Fruit fly (Drosophila melanogaster): Measurements from ENCODE around the gene CG9921.

The CG9921 gene

DNA sequence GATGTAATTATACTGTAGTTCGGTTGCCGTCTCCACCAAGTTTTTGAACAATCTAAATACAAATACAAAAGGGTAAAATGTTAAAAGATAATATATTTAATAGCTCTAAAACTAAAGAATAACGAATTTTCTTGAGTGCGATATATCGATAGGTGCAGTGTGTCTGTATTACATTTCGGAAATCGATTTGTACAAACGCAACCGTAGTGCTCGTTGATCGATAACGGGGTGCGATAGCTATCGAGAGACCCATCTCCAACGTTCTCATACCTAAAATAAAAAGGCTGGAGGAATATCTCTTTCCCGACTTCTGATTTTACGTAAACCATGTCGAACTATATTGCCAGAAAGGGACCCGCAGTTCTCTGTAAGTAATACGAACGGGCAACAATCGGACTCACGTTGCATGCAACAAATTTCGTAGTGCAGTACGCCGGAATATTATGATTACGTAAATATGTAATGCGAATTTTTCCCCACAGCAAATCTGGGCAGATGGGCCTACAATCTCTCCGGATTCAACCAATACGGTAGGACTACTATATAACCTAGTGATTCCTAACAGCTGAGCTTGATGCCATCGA, 47.2 kb downstream of the CG9921 start, which contains the start of gene UQCR-14 (continued):
- TF ChIP-seq dmrt11E (tag; optimal IDR thresholded peaks at IDR 0.05) (no peak), so (GFP tag; IDR thresholded peaks at IDR 0.05) (no peak), bab2 (GFP tag; optimal IDR thresholded peaks at IDR 0.05) (no peak), NC2β (GFP tag; optimal IDR thresholded peaks at IDR 0.05) (no peak), cas (GFP tag; IDR thresholded peaks at IDR 0.05) (no peak), Rfx (GFP tag; IDR thresholded peaks at IDR 0.05) (peak; percentile 61), Max (GFP tag; optimal IDR thresholded peaks at IDR 0.05) (peak; percentile 7), tll (GFP tag; optimal IDR thresholded peaks at IDR 0.05) (no peak), amos (GFP tag; IDR thresholded peaks at IDR 0.05; ENCODE audit: partially characterized antibody) (peak; percentile 99), ssp (GFP tag; IDR thresholded peaks at IDR 0.05) (peak; percentile 44), Trl (optimal IDR thresholded peaks at IDR 0.05) (no peak), Trl (GFP tag; optimal IDR thresholded peaks at IDR 0.05) (no peak), CG2889 (GFP tag; IDR thresholded peaks at IDR 0.05) (no peak), Dfd (GFP tag; optimal IDR thresholded peaks at IDR 0.05) (no peak), Dbx (GFP tag; IDR thresholded peaks at IDR 0.05) (peak; percentile 66), tio (GFP tag; optimal IDR thresholded peaks at IDR 0.05) (no peak), zf30C (GFP tag; optimal IDR thresholded peaks at IDR 0.05) (peak; percentile 40), Scr (GFP tag; IDR thresholded peaks at IDR 0.05; ENCODE audit: partially characterized antibody) (peak; percentile 95), Six4 (GFP tag; optimal IDR thresholded peaks at IDR 0.05) (no peak), HmgD (GFP tag; optimal IDR thresholded peaks at IDR 0.05) (no peak), Elba2 (GFP tag; optimal IDR thresholded peaks at IDR 0.05) (no peak), nau (GFP tag; optimal IDR thresholded peaks at IDR 0.05) (no peak), p53 (GFP tag; optimal IDR thresholded peaks at IDR 0.05) (no peak), bigmax (GFP tag; optimal IDR thresholded peaks at IDR 0.05) (no peak), ham (GFP tag; IDR thresholded peaks at IDR 0.05) (no peak), sd (tag; optimal IDR thresholded peaks at IDR 0.05) (peak; percentile 34), bbx (GFP tag; IDR thresholded peaks at IDR 0.05; ENCODE audit: partially characterized antibody) (peak; percentile 99), CG8944 (GFP tag; optimal IDR thresholded peaks at IDR 0.05) (no peak), tup (GFP tag; optimal IDR thresholded peaks at IDR 0.05) (no peak), org-1 (GFP tag; optimal IDR thresholded peaks at IDR 0.05) (no peak), nerfin-1 (tag; optimal IDR thresholded peaks at IDR 0.05) (no peak), dati (GFP tag; IDR thresholded peaks at IDR 0.05) (no peak), stwl (tag; optimal IDR thresholded peaks at IDR 0.05) (peak; percentile 90), wor (GFP tag; IDR thresholded peaks at IDR 0.05) (no peak), al (GFP tag; IDR thresholded peaks at IDR 0.05) (peak; percentile 25; the same call in 1 of the 2 replicates), dpn (GFP tag; optimal IDR thresholded peaks at IDR 0.05) (peak; percentile 18 to 47), eyg (GFP tag; optimal IDR thresholded peaks at IDR 0.05) (no peak), Stat92E (GFP tag; optimal IDR thresholded peaks at IDR 0.05) (no peak), Lpt (GFP tag; optimal IDR thresholded peaks at IDR 0.05) (no peak), CG10321 (GFP tag; IDR thresholded peaks at IDR 0.05) (no peak), jing (GFP tag; optimal IDR thresholded peaks at IDR 0.05) (no peak), Bdp1 (GFP tag; optimal IDR thresholded peaks at IDR 0.05) (no peak), Drgx (GFP tag; IDR thresholded peaks at IDR 0.05) (no peak), CG8089 (GFP tag; optimal IDR thresholded peaks at IDR 0.05) (no peak), CG30431 (GFP tag; optimal IDR thresholded peaks at IDR 0.05) (no peak), cad (GFP tag; optimal IDR thresholded peaks at IDR 0.05) (no peak), Ravus (GFP tag; IDR thresholded peaks at IDR 0.05) (no peak), CG30403 (GFP tag; optimal IDR thresholded peaks at IDR 0.05) (peak; percentile 24), CG8281 (tag; optimal IDR thresholded peaks at IDR 0.05) (no peak), kah (GFP tag; optimal IDR thresholded peaks at IDR 0.05) (no peak), CG18619 (GFP tag; optimal IDR thresholded peaks at IDR 0.05) (no peak), Gug (GFP tag; IDR thresholded peaks at IDR 0.05) (peak; percentile 13; the same call in 1 of the 4 replicates)
